Worm (Caenorhabditis elegans): Measurements from ENCODE around the gene prcc-1.

DNA sequence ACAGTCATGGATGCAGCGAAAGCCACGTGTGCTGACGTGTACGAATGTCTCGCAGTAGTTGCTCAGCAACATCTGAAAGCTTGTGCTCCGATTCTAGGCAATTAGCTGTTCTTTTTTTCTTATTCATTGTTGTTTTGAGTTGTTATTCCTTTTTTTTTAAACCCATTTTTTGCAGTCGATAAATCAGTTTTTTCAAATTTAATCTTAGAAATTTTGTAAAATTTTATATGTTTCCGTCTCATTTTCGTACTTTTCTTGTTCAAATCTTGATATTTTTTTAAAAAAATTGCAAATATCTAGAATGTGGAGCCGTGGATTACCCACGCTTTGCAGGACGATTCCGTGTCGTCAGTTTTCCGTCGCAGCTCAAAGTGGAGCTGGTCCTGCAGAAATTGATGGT is 6.8 kb upstream of the prcc-1 start, which contains the start of gene fask-1:
- TF ChIP-seq unc-62 (GFP tag; optimal IDR thresholded peaks at IDR 0.05) (no peak), hlh-12 (tag; optimal IDR thresholded peaks at IDR 0.05) (no peak), T26A5.8 (tag; optimal IDR thresholded peaks at IDR 0.05) (no peak), B0261.1 (tag; optimal IDR thresholded peaks at IDR 0.05) (no peak), ama-1 (optimal IDR thresholded peaks at IDR 0.05) (no peak), ama-1 (GFP tag; optimal IDR thresholded peaks at IDR 0.05) (no peak)
